Fruit fly (Drosophila melanogaster) whole organism, prepupa: Measurements from ENCODE around the gene Coq2.

ENCODE experiments used
- CG10631 ChIP-seq: fragments of 200-800 bp; sonication (Bioruptor generic); optimal IDR thresholded peaks from 2 replicates; lab custom pipeline; 2016; ENCODE audit warnings: missing biosample characterization, missing genetic modification characterization
- CG11902 ChIP-seq: fragments of 200-800 bp; sonication (Bioruptor generic); optimal IDR thresholded peaks from 3 replicates; lab custom pipeline; 2016; ENCODE audit warnings: missing biosample characterization, missing genetic modification characterization
- CG32006 ChIP-seq: fragments of 200-800 bp; sonication (Bioruptor generic); optimal IDR thresholded peaks from 3 replicates; lab custom pipeline; 2017; ENCODE audit warnings: missing biosample characterization, mild to moderate bottlenecking, missing genetic modification characterization
- CG34406 ChIP-seq: fragments of 200-800 bp; sonication (Bioruptor generic); optimal IDR thresholded peaks from 3 replicates; lab custom pipeline; 2016; ENCODE audit warnings: missing biosample characterization, missing genetic modification characterization
- CG6163 ChIP-seq: fragments of 200-800 bp; sonication (Bioruptor generic); IDR thresholded peaks from 3 replicates; pipeline ENCODE4 v1.3.6; 2022; ENCODE audit warnings: missing biosample characterization, missing genetic modification characterization
- CG6808 ChIP-seq: fragments of 200-800 bp; sonication (Bioruptor generic); optimal IDR thresholded peaks from 3 replicates; lab custom pipeline; 2017; ENCODE audit warnings: missing biosample characterization, missing genetic modification characterization, mild to moderate bottlenecking, moderate library complexity, missing genetic modification reagents
- CG6854 ChIP-seq: fragments of 200-800 bp; sonication (Bioruptor generic); optimal IDR thresholded peaks from 2 replicates; lab custom pipeline; 2017; ENCODE audit warnings: missing biosample characterization, mild to moderate bottlenecking, missing genetic modification characterization
- CG7368 ChIP-seq: fragments of 200-800 bp; sonication (Bioruptor generic); optimal IDR thresholded peaks from 3 replicates; lab custom pipeline; 2016; ENCODE audit warnings: missing biosample characterization, missing genetic modification characterization
- Eip78C ChIP-seq: fragments of 200-800 bp; sonication (Bioruptor generic); peaks from one replicate; lab custom pipeline; 2016; ENCODE audit warnings: missing biosample characterization, missing genetic modification characterization
- Eip93F ChIP-seq: fragments of 200-800 bp; sonication (Bioruptor generic); optimal IDR thresholded peaks from 2 replicates; lab custom pipeline; 2016; ENCODE audit warnings: missing biosample characterization, mild to moderate bottlenecking, missing genetic modification characterization
- Ets96B ChIP-seq: fragments of 200-800 bp; optimal IDR thresholded peaks from 2 replicates; lab custom pipeline; 2019; ENCODE audit warnings: missing biosample characterization, mild to moderate bottlenecking, missing genetic modification characterization, moderate library complexity
- Gug ChIP-seq: fragments of 200-800 bp; sonication (Bioruptor generic); IDR thresholded peaks from 2 replicates; pipeline ENCODE4 v1.3.6; 2022; ENCODE audit warnings: missing biosample characterization, missing genetic modification characterization
- Hr4 ChIP-seq: fragments of 200-800 bp; sonication (Bioruptor generic); optimal IDR thresholded peaks from 3 replicates; lab custom pipeline; 2016; ENCODE audit warnings: missing biosample characterization, missing genetic modification characterization
- Lpt ChIP-seq: fragments of 200-800 bp; sonication (Bioruptor generic); optimal IDR thresholded peaks from 3 replicates; lab custom pipeline; 2016; ENCODE audit warnings: missing biosample characterization, missing genetic modification characterization
- OdsH ChIP-seq: fragments of 200-800 bp; sonication (Bioruptor generic); optimal IDR thresholded peaks from 3 replicates; lab custom pipeline; 2016; ENCODE audit warnings: missing biosample characterization, missing genetic modification characterization
- Smox ChIP-seq: fragments of 200-800 bp; sonication (Bioruptor generic); optimal IDR thresholded peaks from 3 replicates; lab custom pipeline; 2016; ENCODE audit warnings: missing biosample characterization, missing genetic modification characterization
- Sox102F ChIP-seq: fragments of 200-800 bp; sonication (Bioruptor generic); optimal IDR thresholded peaks from 2 replicates; lab custom pipeline; 2016; ENCODE audit warnings: missing biosample characterization, mild to moderate bottlenecking, missing genetic modification characterization
- Sox14 ChIP-seq: fragments of 200-800 bp; sonication (Bioruptor generic); optimal IDR thresholded peaks from 3 replicates; lab custom pipeline; 2016; ENCODE audit warnings: missing biosample characterization, missing genetic modification characterization
- Sox15 ChIP-seq: fragments of 200-800 bp; sonication (Bioruptor generic); optimal IDR thresholded peaks from 3 replicates; lab custom pipeline; 2016; ENCODE audit warnings: missing biosample characterization, missing genetic modification characterization
- cyc ChIP-seq: fragments of 200-800 bp; sonication (Bioruptor generic); optimal IDR thresholded peaks from 3 replicates; lab custom pipeline; 2016; ENCODE audit warnings: missing biosample characterization, missing genetic modification characterization
- dac ChIP-seq: fragments of 200-800 bp; sonication (Bioruptor generic); optimal IDR thresholded peaks from 2 replicates; lab custom pipeline; 2017; ENCODE audit warnings: missing biosample characterization, mild to moderate bottlenecking, missing genetic modification characterization
- dsx ChIP-seq: fragments of 200-800 bp; optimal IDR thresholded peaks from 3 replicates; lab custom pipeline; 2019; ENCODE audit warnings: missing biosample characterization, mild to moderate bottlenecking, missing genetic modification characterization, moderate library complexity; ENCODE audit not compliant: poor library complexity, severe bottlenecking
- esn ChIP-seq: fragments of 200-800 bp; sonication (Bioruptor generic); optimal IDR thresholded peaks from 2 replicates; lab custom pipeline; 2016; ENCODE audit warnings: missing biosample characterization, mild to moderate bottlenecking, missing genetic modification characterization, moderate library complexity
- fd59A ChIP-seq: fragments of 200-800 bp; sonication (Bioruptor generic); optimal IDR thresholded peaks from 2 replicates; lab custom pipeline; 2017; ENCODE audit warnings: missing biosample characterization, mild to moderate bottlenecking, missing genetic modification characterization, missing genetic modification reagents
- fd85E ChIP-seq: fragments of 200-800 bp; sonication (Bioruptor generic); optimal IDR thresholded peaks from 3 replicates; lab custom pipeline; 2016; ENCODE audit warnings: missing biosample characterization, missing genetic modification characterization
- fkh ChIP-seq: fragments of 200-800 bp; sonication (Bioruptor generic); optimal IDR thresholded peaks from 3 replicates; lab custom pipeline; 2017; ENCODE audit warnings: missing biosample characterization, mild to moderate bottlenecking, missing genetic modification characterization, moderate library complexity
- net ChIP-seq: fragments of 200-800 bp; sonication (Bioruptor generic); optimal IDR thresholded peaks from 3 replicates; lab custom pipeline; 2016; ENCODE audit warnings: missing biosample characterization, missing genetic modification characterization
- svp ChIP-seq: fragments of 200-800 bp; sonication (Bioruptor generic); peaks from one replicate; lab custom pipeline; 2016; ENCODE audit warnings: missing biosample characterization, missing genetic modification characterization
- vri ChIP-seq: fragments of 200-800 bp; sonication (Bioruptor generic); optimal IDR thresholded peaks from 3 replicates; lab custom pipeline; 2016; ENCODE audit warnings: missing biosample characterization, mild to moderate bottlenecking, missing genetic modification characterization

The Coq2 gene

dm6 chr3R:8316344-8317105 is at the start of gene Coq2:
Gene Coq2 (minus strand): TSS chr3R:8316543.
- TF ChIP-seq Sox15 (GFP tag; lab: Kevin White, UChicago) (no peak), CG34406 (GFP tag; lab: Kevin White, UChicago) (no peak), fd59A (GFP tag; lab: Kevin White, UChicago) (no peak), esn (peak; percentile 11), OdsH (GFP tag; lab: Kevin White, UChicago) (no peak), CG10631 (GFP tag; lab: Kevin White, UChicago) (no peak), Hr4 (GFP tag; lab: Kevin White, UChicago) (no peak), CG6163 (GFP tag; lab: Robert Waterston, UW) (peak; percentile 30; the same call in 1 of the 3 replicates), fd85E (no peak), Ets96B (tag; lab: Kevin White, UChicago) (no peak), cyc (GFP tag; lab: Kevin White, UChicago) (no peak), dsx (GFP tag; lab: Kevin White, UChicago) (no peak), Smox (no peak), Eip93F (GFP tag; lab: Kevin White, UChicago) (no peak)

DNA sequence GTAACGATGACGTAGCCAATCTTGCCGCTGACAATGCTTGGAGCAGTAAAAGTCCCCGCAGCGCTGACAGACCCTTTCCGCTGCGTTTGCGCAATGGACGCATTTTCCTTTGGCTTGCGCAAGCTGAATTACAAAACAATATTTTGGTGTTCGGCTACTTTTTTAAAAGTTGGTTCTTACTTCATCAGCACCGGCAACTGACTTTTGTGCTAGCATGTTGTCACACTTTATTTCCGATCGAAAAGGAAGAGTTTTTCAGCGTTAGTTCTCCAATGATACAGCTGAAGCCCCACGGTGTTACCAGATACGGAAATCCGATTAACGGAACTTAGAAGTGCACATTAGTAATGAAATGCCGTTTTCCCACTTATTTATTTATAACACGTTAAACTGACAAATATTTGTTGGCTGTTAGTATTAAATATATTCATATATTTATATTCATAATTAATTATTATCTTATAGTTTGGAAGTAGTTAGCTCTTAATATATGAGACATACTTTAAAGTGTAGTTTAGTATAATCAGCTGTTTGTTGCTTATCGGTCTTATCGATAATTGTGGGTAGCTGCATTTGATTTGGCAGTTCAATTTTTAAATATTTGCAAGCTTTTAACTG is 46.0 kb upstream of the Coq2 start, which contains the start of the genes Veneno and CG7963:
Gene Veneno (minus strand): TSS at position 296 of the 618 bp plus-strand sequence.
Gene CG7963 (plus strand): TSS at position 568 of the 618 bp plus-strand sequence.
- TF ChIP-seq CG7368 (GFP tag; lab: Kevin White, UChicago) (no peak), svp (GFP tag; lab: Kevin White, UChicago) (peak; percentile 39), CG10631 (GFP tag; lab: Kevin White, UChicago) (peak; percentile 35), Lpt (GFP tag; lab: Kevin White, UChicago) (no peak)

- no peak for TF ChIP-seq CG10631 (GFP tag; lab: Kevin White, UChicago)
- TF ChIP-seq CG6808 (GFP tag; lab: Kevin White, UChicago), result no peak
- TF ChIP-seq Sox14 (GFP tag; lab: Kevin White, UChicago), result no peak
- TF ChIP-seq Eip78C (GFP tag; lab: Kevin White, UChicago), result peak; percentile 24
- no peak for TF ChIP-seq CG6854 (GFP tag; lab: Kevin White, UChicago)
These were observed 41.7 kb upstream of the Coq2 start for dm6 chr3R:8358004-8358403.

dm6 chr3R:8357372-8357992 is 41.1 kb upstream of the Coq2 start:
- TF ChIP-seq svp (GFP tag; lab: Kevin White, UChicago) (peak; percentile 67), CG6854 (GFP tag; lab: Kevin White, UChicago) (no peak), CG11902 (GFP tag; lab: Kevin White, UChicago) (no peak), Eip78C (GFP tag; lab: Kevin White, UChicago) (peak; percentile 80), fkh (peak; percentile 90), net (GFP tag; lab: Kevin White, UChicago) (peak; percentile 39), vri (peak; percentile 86)

DNA sequence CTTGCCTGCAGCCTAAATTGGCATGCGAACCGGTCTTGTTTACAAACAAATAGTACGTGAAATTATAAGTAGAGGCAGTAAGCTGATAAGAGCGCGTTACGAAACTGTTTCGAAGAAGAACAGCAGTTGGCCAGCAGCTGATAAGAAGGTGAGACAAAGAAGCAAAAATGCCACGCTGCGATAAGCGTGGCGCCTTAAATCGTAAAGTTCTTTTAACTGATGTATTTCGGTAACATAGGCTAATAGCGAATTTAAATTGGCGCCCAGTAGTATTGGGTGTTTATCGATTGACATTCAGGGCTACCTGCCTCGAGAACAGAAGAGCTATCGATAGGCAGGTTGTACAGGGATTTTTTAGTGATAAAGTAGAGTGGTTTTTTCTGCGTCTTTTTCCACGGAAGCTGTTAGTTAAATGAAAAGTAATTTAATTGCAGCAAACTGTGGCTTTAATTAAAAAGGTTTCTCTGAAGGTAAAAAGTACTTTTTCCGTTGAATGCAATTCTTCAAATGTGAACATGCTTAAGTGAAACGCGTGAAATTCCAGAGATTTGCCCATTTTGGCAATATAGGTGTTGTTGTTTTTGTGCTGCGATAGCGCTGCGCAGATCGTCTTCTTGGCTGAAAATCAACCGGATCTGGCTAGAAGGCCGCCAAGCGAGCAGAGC is 40.4 kb upstream of the Coq2 start, which contains the start of gene stck:
Gene stck (plus strand): TSS at position 353 of the 665 bp plus-strand sequence.
- TF ChIP-seq Gug (GFP tag; lab: Robert Waterston, UW) (no peak), Sox102F (GFP tag; lab: Kevin White, UChicago) (no peak), esn (no peak), CG6854 (GFP tag; lab: Kevin White, UChicago) (no peak), vri (peak; percentile 86), CG32006 (no peak), dac (GFP tag; lab: Kevin White, UChicago) (no peak), fkh (peak; percentile 1), Sox14 (GFP tag; lab: Kevin White, UChicago) (peak; percentile 5)
